Worm (Caenorhabditis elegans) whole organism, mixed stage, embryonic: ENCODE results near the gene Y43F8C.6.

ENCODE experiments used
- M03D4.4 ChIP-seq: sonication (generic microtip); optimal IDR thresholded peaks from 2 replicates; lab custom pipeline; 2017; ENCODE audit warnings: mild to moderate bottlenecking, missing genetic modification characterization, missing compliant biosample characterization
- bed-3 ChIP-seq: fragments of 200-800 bp; sonication (Bioruptor generic); optimal IDR thresholded peaks from 3 replicates; lab custom pipeline; 2018; ENCODE audit warnings: mild to moderate bottlenecking, missing genetic modification characterization, moderate library complexity, missing compliant biosample characterization
- blmp-1 ChIP-seq: fragments of 150-350 bp; optimal IDR thresholded peaks from 2 replicates; lab custom pipeline; 2014; ENCODE audit warnings: missing biosample characterization, missing genetic modification characterization
- ceh-39 ChIP-seq: fragments of 150-350 bp; optimal IDR thresholded peaks from 2 replicates; lab custom pipeline; 2014; ENCODE audit warnings: missing biosample characterization, missing genetic modification characterization
- ceh-43 ChIP-seq: fragments of 200-800 bp; sonication (Bioruptor generic); optimal IDR thresholded peaks from 2 replicates; lab custom pipeline; 2018; ENCODE audit warnings: mild to moderate bottlenecking, missing genetic modification characterization, moderate library complexity, missing compliant biosample characterization
- ceh-83 ChIP-seq: fragments of 200-800 bp; sonication (Bioruptor generic); optimal IDR thresholded peaks from 2 replicates; lab custom pipeline; 2018; ENCODE audit warnings: mild to moderate bottlenecking, missing genetic modification characterization, missing compliant biosample characterization
- ces-1 ChIP-seq: fragments of 150-350 bp; optimal IDR thresholded peaks from 2 replicates; lab custom pipeline; 2014; ENCODE audit warnings: missing biosample characterization, missing genetic modification reagents, missing genetic modification characterization
- cnd-1 ChIP-seq: fragments of 200-800 bp; sonication (Bioruptor generic); optimal IDR thresholded peaks from 2 replicates; lab custom pipeline; 2018; ENCODE audit warnings: mild to moderate bottlenecking, missing genetic modification characterization, missing compliant biosample characterization
- drap-1 ChIP-seq: fragments of 200-800 bp; sonication (Bioruptor generic); optimal IDR thresholded peaks from 3 replicates; lab custom pipeline; 2018; ENCODE audit warnings: mild to moderate bottlenecking, missing genetic modification characterization, missing compliant biosample characterization
- elt-3 ChIP-seq: fragments of 150-350 bp; optimal IDR thresholded peaks from 2 replicates; lab custom pipeline; 2014; ENCODE audit warnings: missing biosample characterization, missing genetic modification characterization
- flh-1 ChIP-seq: fragments of 200-800 bp; sonication (Bioruptor generic); optimal IDR thresholded peaks from 2 replicates; lab custom pipeline; 2018; ENCODE audit warnings: mild to moderate bottlenecking, missing genetic modification characterization, moderate library complexity, missing compliant biosample characterization
- ham-2 ChIP-seq: fragments of 200-800 bp; sonication (Bioruptor generic); optimal IDR thresholded peaks from 2 replicates; lab custom pipeline; 2018; ENCODE audit warnings: mild to moderate bottlenecking, missing genetic modification characterization, missing compliant biosample characterization
- hlh-1 ChIP-seq: fragments of 150-350 bp; optimal IDR thresholded peaks from 2 replicates; lab custom pipeline; 2014; ENCODE audit warnings: missing biosample characterization, missing genetic modification reagents, missing genetic modification characterization
- lin-13 ChIP-seq: fragments of 150-350 bp; optimal IDR thresholded peaks from 2 replicates; lab custom pipeline; 2014; ENCODE audit warnings: missing biosample characterization, missing genetic modification characterization
- lin-32 ChIP-seq: fragments of 200-800 bp; sonication (Bioruptor generic); optimal IDR thresholded peaks from 2 replicates; lab custom pipeline; 2018; ENCODE audit warnings: mild to moderate bottlenecking, missing genetic modification characterization, missing compliant biosample characterization
- lsy-2 ChIP-seq: fragments of 150-350 bp; optimal IDR thresholded peaks from 2 replicates; lab custom pipeline; 2014; ENCODE audit warnings: missing biosample characterization, missing genetic modification characterization
- mab-5 ChIP-seq: fragments of 150-350 bp; optimal IDR thresholded peaks from 2 replicates; lab custom pipeline; 2014; ENCODE audit warnings: missing biosample characterization, missing genetic modification characterization
- mep-1 ChIP-seq: fragments of 150-350 bp; optimal IDR thresholded peaks from 2 replicates; lab custom pipeline; 2017; ENCODE audit warnings: missing biosample characterization, missing genetic modification reagents, missing genetic modification characterization, inconsistent platforms
- mls-2 ChIP-seq: sonication (generic microtip); optimal IDR thresholded peaks from 2 replicates; lab custom pipeline; 2016; ENCODE audit warnings: mild to moderate bottlenecking, missing genetic modification characterization, moderate library complexity, missing compliant biosample characterization
- nhr-12 ChIP-seq: fragments of 150-350 bp; optimal IDR thresholded peaks from 2 replicates; lab custom pipeline; 2014; ENCODE audit warnings: missing biosample characterization, missing genetic modification characterization
- nhr-2 ChIP-seq: fragments of 150-350 bp; optimal IDR thresholded peaks from 2 replicates; lab custom pipeline; 2014; ENCODE audit warnings: missing biosample characterization, missing genetic modification characterization
- nhr-237 ChIP-seq: fragments of 150-350 bp; optimal IDR thresholded peaks from 2 replicates; lab custom pipeline; 2014; ENCODE audit warnings: missing biosample characterization, missing genetic modification characterization
- nhr-28 ChIP-seq: fragments of 150-350 bp; optimal IDR thresholded peaks from 2 replicates; lab custom pipeline; 2014; ENCODE audit warnings: missing biosample characterization, missing genetic modification characterization
- nhr-76 ChIP-seq: sonication (generic microtip); optimal IDR thresholded peaks from 2 replicates; lab custom pipeline; 2017; ENCODE audit warnings: missing biosample characterization, missing genetic modification characterization
- pha-4 ChIP-seq: fragments of 150-350 bp; optimal IDR thresholded peaks from 2 replicates; lab custom pipeline; 2018; ENCODE audit warnings: missing biosample characterization, missing genetic modification reagents, missing genetic modification characterization
- sem-2 ChIP-seq: fragments of 200-800 bp; sonication (Bioruptor generic); optimal IDR thresholded peaks from 2 replicates; lab custom pipeline; 2018; ENCODE audit warnings: mild to moderate bottlenecking, missing genetic modification characterization, missing compliant biosample characterization
- sptf-1 ChIP-seq: sonication (generic microtip); optimal IDR thresholded peaks from 2 replicates; lab custom pipeline; 2017; ENCODE audit warnings: mild to moderate bottlenecking, missing genetic modification characterization, moderate library complexity, missing compliant biosample characterization
- tbx-8 ChIP-seq: fragments of 200-800 bp; sonication (Bioruptor generic); optimal IDR thresholded peaks from 2 replicates; lab custom pipeline; 2018; ENCODE audit warnings: mild to moderate bottlenecking, missing genetic modification characterization, moderate library complexity, missing compliant biosample characterization
- unc-120 ChIP-seq: sonication (generic microtip); optimal IDR thresholded peaks from 2 replicates; lab custom pipeline; 2017; ENCODE audit warnings: missing genetic modification characterization, missing compliant biosample characterization; ENCODE audit not compliant: poor library complexity, severe bottlenecking
- unc-39 ChIP-seq: fragments of 150-350 bp; optimal IDR thresholded peaks from 2 replicates; lab custom pipeline; 2014; ENCODE audit warnings: missing biosample characterization, missing genetic modification characterization
- unc-62 ChIP-seq: fragments of 150-350 bp; optimal IDR thresholded peaks from 2 replicates; lab custom pipeline; 2014; ENCODE audit warnings: missing biosample characterization, missing genetic modification reagents, missing genetic modification characterization
- zip-8 ChIP-seq: fragments of 150-350 bp; optimal IDR thresholded peaks from 2 replicates; lab custom pipeline; 2014; ENCODE audit warnings: missing biosample characterization, missing genetic modification characterization
- ztf-11 ChIP-seq: fragments of 150-350 bp; optimal IDR thresholded peaks from 2 replicates; lab custom pipeline; 2014; ENCODE audit warnings: missing biosample characterization, missing genetic modification characterization

Y43F8C.6 gene

ce11 chrV:19640808-19641207, at the start of gene Y43F8C.6:
TSS of gene Y43F8C.6 (minus strand) at chrV:19640908.
- TF ChIP-seq bed-3 (GFP tag; lab: Kevin White, UChicago) = no peak
- TF ChIP-seq zip-8 (tag; lab: Kevin White, UChicago) = no peak

DNA sequence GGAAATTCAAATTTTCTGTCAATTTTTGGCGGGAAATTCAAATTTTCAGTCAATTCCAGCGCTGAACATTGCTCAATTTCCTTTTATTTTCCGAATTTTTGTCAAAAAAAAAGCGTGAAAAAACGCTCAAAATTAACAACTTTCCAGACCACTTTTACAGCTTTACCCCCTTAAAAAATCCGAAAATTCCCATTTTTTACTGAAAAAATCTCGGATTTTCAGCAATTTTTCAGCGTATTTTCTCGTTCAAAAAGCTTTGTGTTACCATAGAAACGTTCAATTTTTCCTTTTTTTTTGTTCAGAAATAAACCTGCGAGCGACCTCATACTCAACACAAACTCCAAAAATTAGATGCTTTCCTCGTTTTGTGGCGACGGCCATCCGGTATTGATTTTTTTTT, 33.8 kb upstream of the Y43F8C.6 start, which contains the start of gene mrp-7:
Gene mrp-7, plus strand, starts transcription at position 301 of the 400 bp plus-strand sequence.
- no peak for TF ChIP-seq elt-3 (tag; lab: Kevin White, UChicago)
- TF ChIP-seq nhr-2 = no peak
- no peak for TF ChIP-seq lin-13
- TF ChIP-seq M03D4.4 (tag; lab: Kevin White, UChicago) = no peak
- no peak for TF ChIP-seq drap-1
- TF ChIP-seq ceh-43 (GFP tag; lab: Kevin White, UChicago) = no peak
- TF ChIP-seq nhr-28 (tag; lab: Kevin White, UChicago) = no peak
- no peak for TF ChIP-seq hlh-1 (tag; lab: Kevin White, UChicago)
- TF ChIP-seq zip-8 (tag; lab: Kevin White, UChicago) = no peak
- no peak for TF ChIP-seq unc-62 (GFP tag; lab: Kevin White, UChicago)
- TF ChIP-seq lsy-2 (tag; lab: Kevin White, UChicago) = no peak
- no peak for TF ChIP-seq cnd-1
- no peak for TF ChIP-seq nhr-237 (tag; lab: Kevin White, UChicago)
- no peak for TF ChIP-seq pha-4
- no peak for TF ChIP-seq unc-39 (tag; lab: Kevin White, UChicago)
- no peak for TF ChIP-seq unc-120
- no peak for TF ChIP-seq ceh-83 (GFP tag; lab: Kevin White, UChicago)

DNA sequence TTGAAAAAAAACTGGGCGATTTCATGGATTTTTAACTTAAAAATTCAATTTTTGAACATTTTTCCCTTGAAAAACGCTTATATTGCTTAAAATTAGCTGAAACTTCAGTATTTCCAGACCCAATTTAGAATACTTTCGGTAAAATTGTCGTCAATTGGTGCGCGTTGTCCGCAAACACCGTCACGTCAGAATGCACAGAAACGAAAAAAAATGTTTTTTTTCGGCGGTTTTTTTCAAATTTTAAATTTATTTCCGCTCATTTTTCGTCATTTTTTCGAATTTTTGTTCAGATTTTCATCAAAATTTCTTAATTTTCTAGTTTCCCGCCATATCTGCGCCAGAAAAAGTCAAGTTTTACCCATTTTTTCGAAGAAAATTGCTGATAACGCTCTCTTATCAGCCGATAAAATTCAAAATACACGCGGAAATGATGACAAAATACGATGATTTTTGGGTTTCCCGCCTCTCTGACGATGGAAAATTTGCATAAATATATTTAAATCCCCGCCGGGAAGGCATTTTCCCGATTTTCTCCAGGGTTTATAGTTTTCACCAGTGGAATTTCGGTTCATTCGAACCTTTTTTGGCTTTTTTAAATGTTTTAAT, 32.7 kb upstream of the Y43F8C.6 start:
- no peak for TF ChIP-seq unc-39 (tag; lab: Kevin White, UChicago)

- no peak for TF ChIP-seq ceh-83 (GFP tag; lab: Kevin White, UChicago)
- TF ChIP-seq cnd-1 = no peak
- TF ChIP-seq nhr-76 = no peak
- TF ChIP-seq elt-3 (tag; lab: Kevin White, UChicago) = no peak
- TF ChIP-seq ham-2 = no peak
- no peak for TF ChIP-seq nhr-237 (tag; lab: Kevin White, UChicago)
- no peak for TF ChIP-seq nhr-28 (tag; lab: Kevin White, UChicago)
- no peak for TF ChIP-seq blmp-1 (tag; lab: Kevin White, UChicago)
- no peak for TF ChIP-seq unc-62 (GFP tag; lab: Kevin White, UChicago)
- TF ChIP-seq nhr-12 (tag; lab: Kevin White, UChicago) = no peak
- TF ChIP-seq mls-2 (tag; lab: Kevin White, UChicago) = no peak
- no peak for TF ChIP-seq lsy-2 (tag; lab: Kevin White, UChicago)
- no peak for TF ChIP-seq mab-5 (tag; lab: Kevin White, UChicago)
- TF ChIP-seq drap-1 = no peak
- TF ChIP-seq flh-1 = no peak
These were observed 31.6 kb upstream of the Y43F8C.6 start for ce11 chrV:19672357-19672756.

- TF ChIP-seq tbx-8 (no peak), unc-39 (tag; lab: Kevin White, UChicago) (no peak), ztf-11 (tag; lab: Kevin White, UChicago) (no peak), ces-1 (GFP tag; lab: Kevin White, UChicago) (no peak), ceh-83 (GFP tag; lab: Kevin White, UChicago) (no peak), nhr-12 (tag; lab: Kevin White, UChicago) (no peak), mep-1 (tag; lab: Kevin White, UChicago) (no peak), pha-4 (no peak), sem-2 (GFP tag; lab: Kevin White, UChicago) (no peak), sptf-1 (tag; lab: Kevin White, UChicago) (no peak), nhr-237 (tag; lab: Kevin White, UChicago) (no peak), lsy-2 (tag; lab: Kevin White, UChicago) (no peak), ceh-39 (tag; lab: Kevin White, UChicago) (no peak), nhr-28 (tag; lab: Kevin White, UChicago) (no peak), lin-32 (no peak), mls-2 (tag; lab: Kevin White, UChicago) (no peak), unc-120 (no peak)
These were observed 31.1 kb upstream of the Y43F8C.6 start for ce11 chrV:19671816-19672215.
